Worm (Caenorhabditis elegans): Measurements from ENCODE around the gene C44C10.12.

C44C10.12 gene

ce11 chrX:11662557-11662956 lies 34.2 kb upstream of the C44C10.12 start:
- no peak for TF ChIP-seq lir-3 (tag; optimal IDR thresholded peaks at IDR 0.05; ENCODE audit: poor library complexity)
- TF ChIP-seq tbx-2 (tag; optimal IDR thresholded peaks at IDR 0.05): no peak
- TF ChIP-seq rnt-1 (tag; optimal IDR thresholded peaks at IDR 0.05): peak; percentile 8
- peak; percentile 22 to 33 for TF ChIP-seq efl-1 (optimal IDR thresholded peaks at IDR 0.05)
- peak; percentile 27 to 95 for TF ChIP-seq efl-1 (GFP tag; optimal IDR thresholded peaks at IDR 0.05 in 1 of 2)
- peak; percentile 17 for TF ChIP-seq fkh-8 (tag; optimal IDR thresholded peaks at IDR 0.05)
- TF ChIP-seq lin-35 (GFP tag; optimal IDR thresholded peaks at IDR 0.05): peak in 1 of 2 experiments; percentile 19
- TF ChIP-seq ceh-8 (GFP tag; optimal IDR thresholded peaks at IDR 0.05): no peak
- TF ChIP-seq dpl-1 (GFP tag; optimal IDR thresholded peaks at IDR 0.05): peak in 2 of 3 experiments; percentile 43 to 47

ce11 chrX:11664184-11664583 lies 32.6 kb upstream of the C44C10.12 start:
- TF ChIP-seq fos-1 (tag; optimal IDR thresholded peaks at IDR 0.05): no peak
- TF ChIP-seq C34B4.2 (tag; optimal IDR thresholded peaks at IDR 0.05): no peak
- TF ChIP-seq efl-1 (optimal IDR thresholded peaks at IDR 0.05): no peak
- peak in 1 of 2 experiments; percentile 86 for TF ChIP-seq efl-1 (GFP tag; optimal IDR thresholded peaks at IDR 0.05 in 1 of 2)
- peak; percentile 1 for TF ChIP-seq lin-14 (GFP tag; optimal IDR thresholded peaks at IDR 0.05)
- TF ChIP-seq isw-1 (GFP tag; IDR thresholded peaks at IDR 0.05): no peak

ce11 chrX:11665522-11666017 lies 31.2 kb upstream of the C44C10.12 start:
- TF ChIP-seq ztf-4 (tag; optimal IDR thresholded peaks at IDR 0.05) (no peak), lin-35 (GFP tag; optimal IDR thresholded peaks at IDR 0.05) (no peak), nhr-237 (tag; optimal IDR thresholded peaks at IDR 0.05) (no peak), ets-5 (GFP tag; IDR thresholded peaks at IDR 0.05) (no peak), elt-3 (tag; optimal IDR thresholded peaks at IDR 0.05) (peak in 1 of 6 experiments; percentile 16), fos-1 (tag; optimal IDR thresholded peaks at IDR 0.05) (no peak), blmp-1 (tag; optimal IDR thresholded peaks at IDR 0.05) (peak; percentile 96), lsy-2 (tag; optimal IDR thresholded peaks at IDR 0.05) (no peak)

ce11 chrX:11666545-11667177 lies 30.1 kb upstream of the C44C10.12 start, which contains the start of gene noca-2:
noca-2 (plus strand) TSS chrX:11667127.
- TF ChIP-seq nhr-71 (tag; optimal IDR thresholded peaks at IDR 0.05) (peak; percentile 37), unc-86 (tag; optimal IDR thresholded peaks at IDR 0.05) (peak; percentile 11), lsy-2 (tag; optimal IDR thresholded peaks at IDR 0.05) (peak in 1 of 2 experiments; percentile 44), mab-9 (GFP tag; IDR thresholded peaks at IDR 0.05) (0 out of 2 replicates have a peak, but pooled peaks have one; percentile 35), nhr-28 (tag; optimal IDR thresholded peaks at IDR 0.05) (no peak), swsn-7 (tag; optimal IDR thresholded peaks at IDR 0.05) (peak; percentile 26), nhr-20 (tag; optimal IDR thresholded peaks at IDR 0.05) (peak; percentile 13), xbp-1 (tag; optimal IDR thresholded peaks at IDR 0.05) (peak; percentile 11), nhr-12 (tag; optimal IDR thresholded peaks at IDR 0.05) (no peak), lir-3 (tag; optimal IDR thresholded peaks at IDR 0.05; ENCODE audit: poor library complexity) (no peak), isw-1 (GFP tag; IDR thresholded peaks at IDR 0.05) (0 out of 2 replicates have a peak, but pooled peaks have one; percentile 13), ceh-82 (tag; optimal IDR thresholded peaks at IDR 0.05) (peak; percentile 3 to 39 (median 8)), lin-14 (GFP tag; optimal IDR thresholded peaks at IDR 0.05) (peak; percentile 82), blmp-1 (tag; optimal IDR thresholded peaks at IDR 0.05) (peak; percentile 11), snpc-4 (tag; optimal IDR thresholded peaks at IDR 0.05) (no peak), nhr-47 (tag; optimal IDR thresholded peaks at IDR 0.05) (peak; percentile 11), efl-1 (optimal IDR thresholded peaks at IDR 0.05) (peak; percentile 5 to 53), efl-1 (GFP tag; optimal IDR thresholded peaks at IDR 0.05 in 1 of 2) (peak in 1 of 2 experiments; percentile 84), nhr-85 (tag) (peak; percentile 46), snu-23 (GFP tag; optimal IDR thresholded peaks at IDR 0.05) (peak; percentile 45), jun-1 (tag; optimal IDR thresholded peaks at IDR 0.05) (no peak), tbx-2 (tag; optimal IDR thresholded peaks at IDR 0.05) (peak; percentile 12), mep-1 (tag; optimal IDR thresholded peaks at IDR 0.05) (peak; percentile 12), pqm-1 (tag; optimal IDR thresholded peaks at IDR 0.05) (no peak), rnt-1 (tag; optimal IDR thresholded peaks at IDR 0.05) (peak; percentile 21)

All from whole organism, L1 larva.